Worm (Caenorhabditis elegans) whole organism, L4/young adult: ENCODE results near the gene irg-7.

ENCODE experiments used
- dao-5 ChIP-seq: sonication (generic microtip); optimal IDR thresholded peaks from 2 replicates; lab custom pipeline; 2016; ENCODE audit warnings: missing genotype, missing genetic modification characterization, moderate library complexity, missing compliant biosample characterization
- him-1 ChIP-seq: sonication (generic microtip); optimal IDR thresholded peaks from 2 replicates; lab custom pipeline; 2016; ENCODE audit warnings: missing genotype, missing genetic modification reagents, missing genetic modification characterization, missing compliant biosample characterization

DNA sequence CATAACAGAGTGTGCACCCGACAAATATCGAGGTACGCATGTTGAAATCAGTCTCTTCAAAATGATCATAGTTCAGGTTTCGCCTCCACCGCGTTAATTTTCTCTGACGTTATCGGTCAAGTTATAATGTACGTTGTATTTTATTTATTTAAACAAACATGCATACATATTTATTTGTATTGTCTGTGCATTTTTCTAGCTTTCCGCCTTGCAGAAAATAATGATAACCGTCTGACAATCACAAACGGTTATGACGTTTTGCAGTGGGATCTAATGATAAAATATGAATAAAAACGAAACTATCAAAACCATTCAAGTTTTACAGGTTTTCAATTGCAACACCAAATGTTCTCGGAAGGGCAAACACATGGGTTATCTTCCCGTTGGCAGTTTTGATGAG is 39.8 kb upstream of the irg-7 start:
- TF ChIP-seq him-1 (tag; lab: Kevin White, UChicago) (no peak), dao-5 (tag; lab: Kevin White, UChicago) (no peak)
